Worm (Caenorhabditis elegans) whole organism, early embryonic: ENCODE data around the gene Y55B1AR.2.

ENCODE experiments used
- B0310.2 ChIP-seq: sonication (generic microtip); optimal IDR thresholded peaks from 2 replicates; lab custom pipeline; 2016; ENCODE audit warnings: mild to moderate bottlenecking, missing genetic modification characterization, missing compliant biosample characterization
- ama-1 ChIP-seq: fragments of 150-350 bp; optimal IDR thresholded peaks from 2 replicates; lab custom pipeline; 2014
- ets-7 ChIP-seq: sonication (generic microtip); optimal IDR thresholded peaks from 2 replicates; lab custom pipeline; 2016; ENCODE audit warnings: missing genotype, missing genetic modification characterization, missing compliant biosample characterization
- flt-1 ChIP-seq: fragments of 200-800 bp; sonication (Bioruptor generic); IDR thresholded peaks from 2 replicates; pipeline ENCODE4 v1.3.6; 2022; ENCODE audit warnings: missing genetic modification characterization, missing compliant biosample characterization
- hmbx-1 ChIP-seq: sonication (generic microtip); optimal IDR thresholded peaks from 2 replicates; lab custom pipeline; 2016; ENCODE audit warnings: mild to moderate bottlenecking, missing genetic modification characterization, missing compliant biosample characterization
- hnd-1 ChIP-seq: sonication (generic microtip); optimal IDR thresholded peaks from 2 replicates; lab custom pipeline; 2016; ENCODE audit warnings: missing genetic modification characterization, missing compliant biosample characterization
- pes-1 ChIP-seq: fragments of 200-800 bp; sonication (Bioruptor generic); IDR thresholded peaks from 2 replicates; pipeline ENCODE4 v1.3.6; 2022; ENCODE audit warnings: missing genetic modification reagents, missing genetic modification characterization, missing compliant biosample characterization
- sea-1 ChIP-seq: fragments of 200-800 bp; sonication (Bioruptor generic); conservative IDR thresholded peaks from 2 replicates; pipeline ENCODE4 v1.3.6; 2022; ENCODE audit warnings: missing genetic modification characterization, missing compliant biosample characterization
- tbx-37 ChIP-seq: fragments of 200-800 bp; sonication (Bioruptor generic); conservative IDR thresholded peaks from 2 replicates; pipeline ENCODE4 v1.3.6; 2022; ENCODE audit warnings: missing genetic modification reagents, missing genetic modification characterization, missing compliant biosample characterization
- tra-4 ChIP-seq: sonication (generic microtip); optimal IDR thresholded peaks from 2 replicates; lab custom pipeline; 2017; ENCODE audit warnings: missing genetic modification characterization, missing compliant biosample characterization

DNA sequence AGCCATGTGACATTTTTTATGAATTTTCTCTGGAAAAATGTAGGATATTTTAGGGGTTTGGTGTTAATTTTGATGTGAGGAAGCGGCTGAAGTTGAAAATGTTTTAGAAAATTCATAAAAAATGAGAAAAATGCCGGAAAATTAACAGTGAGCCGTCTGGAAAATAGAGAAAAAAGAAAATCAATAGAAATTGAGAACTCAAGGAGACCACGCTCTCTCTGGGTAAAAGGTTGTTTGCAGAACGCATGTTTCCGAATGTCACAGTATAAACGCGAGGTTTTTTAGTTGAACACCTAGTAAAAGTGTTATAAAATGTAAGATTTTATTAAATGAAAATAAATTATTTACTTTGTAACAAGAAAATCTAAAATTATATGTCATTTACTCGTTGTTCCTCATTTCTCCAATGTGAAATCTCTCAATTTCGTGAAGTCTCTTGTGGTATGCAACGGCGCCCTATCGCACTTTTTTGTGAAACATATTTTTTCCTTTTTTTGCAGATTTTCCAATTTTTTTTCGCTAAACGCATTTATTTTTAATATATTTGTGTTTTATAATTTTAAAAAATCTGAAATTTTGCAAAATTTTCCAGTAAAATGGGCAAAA lies 41.7 kb upstream of the Y55B1AR.2 start, which contains the start of the genes tag-266 and tag-267:
- TF ChIP-seq B0310.2 (tag; lab: Kevin White, UChicago) (peak; percentile 59), hmbx-1 (peak; percentile 56), tra-4 (tag; lab: Kevin White, UChicago) (peak; percentile 18), flt-1 (peak; percentile 35; the same call in 1 of the 2 replicates), hnd-1 (tag; lab: Kevin White, UChicago) (peak; percentile 63), tbx-37 (peak; percentile 58), ets-7 (tag; lab: Kevin White, UChicago) (no peak), ama-1 (no peak), pes-1 (GFP tag; lab: Robert Waterston, UW) (peak; percentile 78), sea-1 (no peak)
